Fruit fly (Drosophila melanogaster) whole organism, embryonic: ENCODE results near the gene unc-119.

Experiments used
- Atf-2 ChIP-seq: fragments of 200-800 bp; sonication (Bioruptor generic); optimal IDR thresholded peaks from 2 replicates; lab custom pipeline; 2016; ENCODE audit warnings: missing biosample characterization, missing genetic modification characterization
- CG10274 ChIP-seq: fragments of 200-800 bp; sonication (Bioruptor generic); optimal IDR thresholded peaks from 3 replicates; lab custom pipeline; 2017; ENCODE audit warnings: missing biosample characterization, mild to moderate bottlenecking, missing genetic modification characterization
- CG10366 ChIP-seq: fragments of 200-800 bp; sonication (Bioruptor generic); IDR thresholded peaks from 2 replicates; pipeline ENCODE4 v1.3.6; 2022; ENCODE audit warnings: missing biosample characterization, missing genetic modification characterization
- CG10543 ChIP-seq: fragments of 200-800 bp; sonication (Bioruptor generic); optimal IDR thresholded peaks from 3 replicates; lab custom pipeline; 2017; ENCODE audit warnings: missing biosample characterization, mild to moderate bottlenecking, missing genetic modification characterization, moderate library complexity
- CG11085 ChIP-seq: fragments of 200-800 bp; sonication (Bioruptor generic); IDR thresholded peaks from 2 replicates; pipeline ENCODE4 v1.3.6; 2022; ENCODE audit warnings: missing biosample characterization, missing genetic modification characterization
- CG11723 ChIP-seq: fragments of 200-800 bp; sonication (Bioruptor generic); optimal IDR thresholded peaks from 2 replicates; lab custom pipeline; 2017; ENCODE audit warnings: missing biosample characterization, mild to moderate bottlenecking, missing genetic modification characterization
- CG12942 ChIP-seq: fragments of 200-800 bp; sonication (Bioruptor generic); optimal IDR thresholded peaks from 3 replicates; lab custom pipeline; 2016; ENCODE audit warnings: missing biosample characterization, missing genetic modification characterization
- CG1647 ChIP-seq: fragments of 200-800 bp; sonication (Bioruptor generic); optimal IDR thresholded peaks from 3 replicates; lab custom pipeline; 2016; ENCODE audit warnings: missing biosample characterization, missing genetic modification characterization
- CG17361 ChIP-seq: fragments of 200-800 bp; sonication (Bioruptor generic); IDR thresholded peaks from 3 replicates; pipeline ENCODE4 v1.3.6; 2022; ENCODE audit warnings: missing biosample characterization, missing genetic modification characterization
- CG18262 ChIP-seq: fragments of 200-800 bp; optimal IDR thresholded peaks from 3 replicates; lab custom pipeline; 2019; ENCODE audit warnings: missing biosample characterization, mild to moderate bottlenecking, missing genetic modification characterization, moderate library complexity
- CG18619 ChIP-seq: fragments of 200-800 bp; sonication (Bioruptor generic); optimal IDR thresholded peaks from 3 replicates; lab custom pipeline; 2017; ENCODE audit warnings: missing biosample characterization, mild to moderate bottlenecking, missing genetic modification characterization
- CG2875 ChIP-seq: fragments of 200-800 bp; sonication (Bioruptor generic); optimal IDR thresholded peaks from 2 replicates; lab custom pipeline; 2017; ENCODE audit warnings: missing biosample characterization, mild to moderate bottlenecking, missing genetic modification characterization, missing genetic modification reagents
- CG33557 ChIP-seq: fragments of 200-800 bp; sonication (Bioruptor generic); optimal IDR thresholded peaks from 2 replicates; lab custom pipeline; 2019; ENCODE audit warnings: missing biosample characterization, mild to moderate bottlenecking, missing genetic modification characterization, moderate library complexity
- CG4617 ChIP-seq: fragments of 200-800 bp; sonication (Bioruptor generic); optimal IDR thresholded peaks from 3 replicates; lab custom pipeline; 2016; ENCODE audit warnings: missing biosample characterization, missing genetic modification characterization, borderline replicate concordance
- CG6683 ChIP-seq: fragments of 200-800 bp; sonication (Bioruptor generic); optimal IDR thresholded peaks from 2 replicates; lab custom pipeline; 2017; ENCODE audit warnings: missing biosample characterization, mild to moderate bottlenecking, missing genetic modification characterization, missing genetic modification reagents
- CG6813 ChIP-seq: fragments of 200-800 bp; sonication (Bioruptor generic); optimal IDR thresholded peaks from 2 replicates; lab custom pipeline; 2017; ENCODE audit warnings: missing biosample characterization, missing genetic modification characterization, mild to moderate bottlenecking, moderate library complexity, missing genetic modification reagents
- CG9876 ChIP-seq: fragments of 200-800 bp; sonication (Bioruptor generic); optimal IDR thresholded peaks from 2 replicates; lab custom pipeline; 2016; ENCODE audit warnings: missing biosample characterization, missing genetic modification characterization
- Dek ChIP-seq: fragments of 200-800 bp; sonication (Bioruptor generic); optimal IDR thresholded peaks from 3 replicates; lab custom pipeline; 2019; ENCODE audit warnings: missing biosample characterization, mild to moderate bottlenecking, missing genetic modification characterization, moderate library complexity
- Ets65A ChIP-seq: fragments of 200-800 bp; sonication (Bioruptor generic); peaks from one replicate; lab custom pipeline; 2016; ENCODE audit warnings: missing biosample characterization, missing genetic modification characterization
- Hr39 ChIP-seq: fragments of >200 bp; optimal IDR thresholded peaks from 2 replicates; lab custom pipeline; 2017
- Lpt ChIP-seq: fragments of >200 bp; optimal IDR thresholded peaks from 2 replicates; lab custom pipeline; 2018; ENCODE audit warnings: missing biosample characterization, missing genetic modification characterization
- MBD-R2 ChIP-seq: fragments of 200-800 bp; sonication (Bioruptor generic); IDR thresholded peaks from 2 replicates; pipeline ENCODE4 v1.3.6; 2022; ENCODE audit warnings: missing biosample characterization, missing genetic modification characterization
- NC2α ChIP-seq: fragments of 200-800 bp; sonication (Bioruptor generic); optimal IDR thresholded peaks from 2 replicates; lab custom pipeline; 2016; ENCODE audit warnings: missing biosample characterization, missing genetic modification characterization
- Neu2 ChIP-seq: fragments of 200-800 bp; sonication (Bioruptor generic); optimal IDR thresholded peaks from 3 replicates; lab custom pipeline; 2016; ENCODE audit warnings: missing biosample characterization, missing genetic modification characterization, borderline replicate concordance
- Scr ChIP-seq: fragments of 200-800 bp; sonication (Bioruptor generic); IDR thresholded peaks from 2 replicates; pipeline ENCODE4 v1.3.6; 2022; ENCODE audit warnings: missing biosample characterization, missing genetic modification characterization; ENCODE audit not compliant: partially characterized antibody
- Sin3A ChIP-seq: fragments of >200 bp; optimal IDR thresholded peaks from 2 replicates; lab custom pipeline; 2018
- Six4 ChIP-seq: fragments of 200-800 bp; sonication (Bioruptor generic); optimal IDR thresholded peaks from 2 replicates; lab custom pipeline; 2016; ENCODE audit warnings: missing biosample characterization, missing genetic modification characterization
- Sox100B ChIP-seq: fragments of 200-800 bp; sonication (Bioruptor generic); optimal IDR thresholded peaks from 3 replicates; lab custom pipeline; 2018; ENCODE audit warnings: missing biosample characterization, mild to moderate bottlenecking, missing genetic modification characterization
- Taf1 ChIP-seq: fragments of 200-800 bp; sonication (Bioruptor generic); IDR thresholded peaks from 2 replicates; pipeline ENCODE4 v1.3.6; 2022; ENCODE audit warnings: missing biosample characterization, missing genetic modification characterization
- Xrp1 ChIP-seq: fragments of 200-800 bp; sonication (Bioruptor generic); IDR thresholded peaks from 2 replicates; pipeline ENCODE4 v1.3.6; 2022; ENCODE audit warnings: missing biosample characterization, missing genetic modification characterization
- al ChIP-seq: fragments of 200-800 bp; sonication (Bioruptor generic); IDR thresholded peaks from 2 replicates; pipeline ENCODE4 v1.3.6; 2022; ENCODE audit warnings: missing biosample characterization, missing genetic modification characterization
- bbx ChIP-seq: fragments of 200-800 bp; sonication (Bioruptor generic); IDR thresholded peaks from 2 replicates; pipeline ENCODE4 v1.3.6; 2022; ENCODE audit warnings: missing biosample characterization, missing genetic modification characterization; ENCODE audit not compliant: partially characterized antibody
- bigmax ChIP-seq: fragments of 200-800 bp; sonication (Bioruptor generic); optimal IDR thresholded peaks from 2 replicates; lab custom pipeline; 2018; ENCODE audit warnings: missing biosample characterization, mild to moderate bottlenecking, missing genetic modification characterization
- btn ChIP-seq: fragments of 200-800 bp; sonication (Bioruptor generic); optimal IDR thresholded peaks from 2 replicates; lab custom pipeline; 2016; ENCODE audit warnings: missing biosample characterization, missing genetic modification characterization
- crp ChIP-seq, 2 experiments: fragments of 200-800 bp; sonication (Bioruptor generic); optimal IDR thresholded peaks; 2 replicates in 1 of 2; 3 replicates in 1 of 2; lab custom pipeline; 2017; ENCODE audit warnings: missing biosample characterization in 2 of 2, missing genetic modification characterization in 2 of 2, mild to moderate bottlenecking in 1 of 2, moderate library complexity in 1 of 2
- cwo ChIP-seq: fragments of 200-800 bp; sonication (Bioruptor generic); optimal IDR thresholded peaks from 3 replicates; lab custom pipeline; 2017; ENCODE audit warnings: missing biosample characterization, missing genetic modification characterization, mild to moderate bottlenecking, moderate library complexity, missing genetic modification reagents
- dmrt11E ChIP-seq: fragments of 200-800 bp; sonication (Bioruptor generic); optimal IDR thresholded peaks from 3 replicates; lab custom pipeline; 2018; ENCODE audit warnings: missing biosample characterization, mild to moderate bottlenecking, missing genetic modification characterization, moderate library complexity
- eyg ChIP-seq: fragments of 200-800 bp; sonication (Bioruptor generic); optimal IDR thresholded peaks from 3 replicates; lab custom pipeline; 2016; ENCODE audit warnings: missing biosample characterization, missing genetic modification characterization
- fd3F ChIP-seq: fragments of 200-800 bp; sonication (Bioruptor generic); optimal IDR thresholded peaks from 2 replicates; lab custom pipeline; 2018; ENCODE audit warnings: missing biosample characterization, mild to moderate bottlenecking, missing genetic modification characterization, moderate library complexity
- fru ChIP-seq: fragments of >200 bp; optimal IDR thresholded peaks from 2 replicates; lab custom pipeline; 2017
- gro ChIP-seq: fragments of 200-800 bp; sonication (Bioruptor generic); optimal IDR thresholded peaks from 2 replicates; lab custom pipeline; 2016; ENCODE audit warnings: missing biosample characterization, missing genetic modification characterization
- h ChIP-seq: fragments of >200 bp; optimal IDR thresholded peaks from 2 replicates; lab custom pipeline; 2017
- her ChIP-seq: fragments of 200-800 bp; sonication (Bioruptor generic); optimal IDR thresholded peaks from 2 replicates; lab custom pipeline; 2016; ENCODE audit warnings: missing biosample characterization, missing genetic modification characterization
- hth ChIP-seq: fragments of >200 bp; optimal IDR thresholded peaks from 2 replicates; lab custom pipeline; 2017; ENCODE audit warnings: inconsistent platforms
- kah ChIP-seq: fragments of 200-800 bp; sonication (Bioruptor generic); optimal IDR thresholded peaks from 2 replicates; lab custom pipeline; 2018; ENCODE audit warnings: missing biosample characterization, mild to moderate bottlenecking, missing genetic modification characterization
- run ChIP-seq: fragments of 200-800 bp; sonication (Bioruptor generic); optimal IDR thresholded peaks from 3 replicates; lab custom pipeline; 2018; ENCODE audit warnings: missing biosample characterization, mild to moderate bottlenecking, missing genetic modification characterization
- sens-2 ChIP-seq: fragments of 200-800 bp; sonication (Bioruptor generic); IDR thresholded peaks from 2 replicates; pipeline ENCODE4 v1.3.6; 2022; ENCODE audit warnings: missing biosample characterization, missing genetic modification characterization
- slbo ChIP-seq: fragments of 200-800 bp; sonication (Bioruptor generic); IDR thresholded peaks from 2 replicates; pipeline ENCODE4 v1.3.6; 2022; ENCODE audit warnings: missing biosample characterization, missing genetic modification characterization
- stwl ChIP-seq: fragments of 200-800 bp; sonication (Bioruptor generic); optimal IDR thresholded peaks from 3 replicates; lab custom pipeline; 2018; ENCODE audit warnings: missing biosample characterization, mild to moderate bottlenecking, missing genetic modification characterization, moderate library complexity
- vnd ChIP-seq: fragments of 200-800 bp; sonication (Bioruptor generic); IDR thresholded peaks from 3 replicates; pipeline ENCODE4 v1.3.6; 2022; ENCODE audit warnings: missing biosample characterization, missing genetic modification characterization; ENCODE audit not compliant: partially characterized antibody
- yki ChIP-seq: fragments of >200 bp; optimal IDR thresholded peaks from 3 replicates; lab custom pipeline; 2018

unc-119 gene

DNA sequence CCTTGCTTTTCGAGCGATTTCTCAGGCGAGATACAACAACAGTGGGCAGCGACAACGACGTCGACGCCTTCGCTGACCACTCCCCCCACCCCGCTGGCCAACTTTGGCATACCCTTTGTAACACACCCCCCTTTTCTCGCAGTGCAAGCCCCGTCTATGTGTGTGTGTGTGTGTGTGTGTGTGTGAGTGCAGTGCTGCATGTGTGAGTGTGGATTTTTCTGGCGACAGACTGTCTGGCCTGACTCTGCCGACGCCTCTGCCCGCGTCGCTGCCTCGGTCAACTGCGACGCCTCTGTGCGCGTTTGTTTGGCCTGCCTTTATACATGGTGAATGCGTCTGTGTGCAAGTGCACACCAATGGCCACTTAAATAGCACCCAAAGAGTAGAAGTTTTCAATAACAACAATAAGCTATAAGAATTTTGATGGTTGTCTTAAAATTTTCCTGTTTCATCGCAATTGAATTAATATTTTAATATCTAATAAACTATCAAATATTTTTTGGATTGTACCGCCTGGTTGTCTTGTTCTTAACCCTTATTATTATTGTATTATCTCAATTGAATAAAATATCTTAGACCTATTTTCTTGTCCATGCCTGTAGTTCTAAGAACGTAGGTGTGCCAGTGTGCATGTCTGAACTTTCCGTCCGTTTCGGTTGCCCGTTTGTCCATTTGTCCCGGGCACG, 2.9 kb upstream of the unc-119 start (continued):
- TF ChIP-seq eyg (GFP tag; lab: Kevin White, UChicago) = no peak
- TF ChIP-seq fd3F (GFP tag; lab: Kevin White, UChicago) = peak; percentile 56
- peak in 1 of 2 experiments; percentile 28 for TF ChIP-seq crp (GFP tag; optimal IDR thresholded peaks at IDR 0.05; lab: Kevin White, UChicago)
- TF ChIP-seq CG4617 = peak; percentile 15
- peak; percentile 86 for TF ChIP-seq CG17361 (GFP tag; lab: Robert Waterston, UW)
- no peak; the same call in 1 of the 2 replicates for TF ChIP-seq CG11085 (GFP tag; lab: Robert Waterston, UW)
- TF ChIP-seq Taf1 (GFP tag; lab: Robert Waterston, UW) = peak; percentile 17; the same call in 1 of the 2 replicates
- TF ChIP-seq Lpt (GFP tag; lab: Kevin White, UChicago) = no peak
- peak; percentile 49 for TF ChIP-seq stwl
- no peak for TF ChIP-seq gro
- peak; percentile 88 for TF ChIP-seq CG6813
- peak; percentile 90 for TF ChIP-seq kah (GFP tag; lab: Kevin White, UChicago)
- peak; percentile 81 for TF ChIP-seq CG18619 (GFP tag; lab: Kevin White, UChicago)
- no peak for TF ChIP-seq yki (lab: Kevin White, UChicago)
- peak; percentile 81 for TF ChIP-seq sens-2 (GFP tag; lab: Robert Waterston, UW)
- no peak for TF ChIP-seq CG9876 (GFP tag; lab: Kevin White, UChicago)
- peak; percentile 65 for TF ChIP-seq CG10366 (GFP tag; lab: Robert Waterston, UW)
- no peak for TF ChIP-seq hth (lab: Kevin White, UChicago)
- TF ChIP-seq vnd (GFP tag; lab: Robert Waterston, UW) = no peak
- TF ChIP-seq h (lab: Kevin White, UChicago) = no peak
- TF ChIP-seq dmrt11E (tag; lab: Kevin White, UChicago) = peak; percentile 97
- peak; percentile 55 for TF ChIP-seq CG10274 (GFP tag; lab: Kevin White, UChicago)
- TF ChIP-seq run = peak; percentile 92
- TF ChIP-seq al (GFP tag; lab: Robert Waterston, UW) = no peak
- no peak for TF ChIP-seq NC2α (GFP tag; lab: Kevin White, UChicago)
- TF ChIP-seq fru (lab: Kevin White, UChicago) = no peak
- no peak for TF ChIP-seq Neu2 (GFP tag; lab: Kevin White, UChicago)
- peak; percentile 32; the same call in 1 of the 2 replicates for TF ChIP-seq slbo
- peak; percentile 74 for TF ChIP-seq cwo (GFP tag; lab: Kevin White, UChicago)
- TF ChIP-seq CG33557 (GFP tag; lab: Kevin White, UChicago) = peak; percentile 96
- peak; percentile 96 for TF ChIP-seq Sox100B (GFP tag; lab: Kevin White, UChicago)
- peak; percentile 82 for TF ChIP-seq Ets65A
- TF ChIP-seq Atf-2 (GFP tag; lab: Kevin White, UChicago) = no peak
- no peak for TF ChIP-seq btn
- peak; percentile 83 for TF ChIP-seq Six4 (GFP tag; lab: Kevin White, UChicago)
- no peak; the same call in 1 of the 2 replicates for TF ChIP-seq MBD-R2
- TF ChIP-seq CG2875 (GFP tag; lab: Kevin White, UChicago) = peak; percentile 89
- TF ChIP-seq Xrp1 = peak; percentile 95
- peak; percentile 80 for TF ChIP-seq CG10543 (GFP tag; lab: Kevin White, UChicago)
- TF ChIP-seq CG18262 (tag; lab: Kevin White, UChicago) = peak; percentile 98
- TF ChIP-seq CG1647 (GFP tag; lab: Kevin White, UChicago) = no peak
- peak; percentile 83 for TF ChIP-seq CG6683 (GFP tag; lab: Kevin White, UChicago)
- peak; percentile 83 for TF ChIP-seq CG11723 (GFP tag; lab: Kevin White, UChicago)
- TF ChIP-seq bigmax = no peak
- no peak for TF ChIP-seq Sin3A
- TF ChIP-seq bbx (GFP tag; lab: Robert Waterston, UW) = no peak
- no peak for TF ChIP-seq Hr39 (lab: Kevin White, UChicago)
- no peak for TF ChIP-seq her (GFP tag; lab: Kevin White, UChicago)
- TF ChIP-seq Dek (tag; lab: Kevin White, UChicago) = peak; percentile 85
- TF ChIP-seq Scr (GFP tag; lab: Robert Waterston, UW) = no peak
- TF ChIP-seq CG12942 (GFP tag; lab: Kevin White, UChicago) = peak; percentile 49
